Fruit fly (Drosophila melanogaster): ENCODE data around the gene Septin2.

Gene Septin2

DNA sequence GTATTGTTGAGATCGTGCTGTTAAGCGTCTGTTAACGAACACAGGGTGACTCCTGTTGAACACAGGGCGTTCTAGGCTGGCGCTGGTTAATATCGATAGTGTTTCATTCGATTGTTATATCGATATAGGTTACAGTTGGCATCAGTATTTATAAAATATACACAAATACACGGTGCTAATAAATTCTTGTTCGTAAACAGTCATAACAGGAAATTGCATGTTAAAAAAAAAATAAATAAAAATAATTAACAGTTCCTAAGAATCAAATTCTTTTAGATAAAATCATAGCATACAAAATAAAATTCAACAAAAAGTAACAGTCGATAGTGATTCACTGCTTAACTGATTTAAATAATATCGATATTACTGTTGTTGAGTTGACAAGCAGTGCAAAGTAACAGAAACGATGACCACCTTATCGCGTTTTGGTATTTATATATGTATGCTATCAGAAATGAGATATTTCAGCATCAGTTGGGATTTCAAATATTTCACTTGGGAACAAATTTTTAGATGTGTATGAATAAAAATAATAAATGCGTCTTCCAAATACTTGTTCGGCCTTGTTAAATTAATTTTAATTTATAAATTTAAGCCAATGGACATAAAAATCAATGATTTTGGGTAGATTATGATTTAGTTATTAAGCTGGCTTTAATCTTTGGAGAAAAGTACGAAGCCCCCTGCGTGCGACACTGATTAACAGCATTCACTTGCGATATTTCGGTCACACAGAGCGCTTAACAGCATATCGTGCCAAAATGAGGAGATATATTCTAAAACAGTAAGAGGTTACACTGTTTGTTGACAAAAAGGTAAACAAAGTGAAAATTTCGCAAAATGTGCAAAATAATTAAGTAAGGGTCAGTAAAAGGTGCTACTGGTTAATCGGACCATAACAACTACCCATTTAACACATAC, 46.8 kb upstream of the Septin2 start, which contains the start of the genes Pi3K92E and Lrrk (continued):
- TF ChIP-seq CG6272 (GFP tag; IDR thresholded peaks at IDR 0.05) (no peak), Hand (GFP tag; optimal IDR thresholded peaks at IDR 0.05) (no peak), CG17802 (tag; optimal IDR thresholded peaks at IDR 0.05) (no peak), Dll (GFP tag; IDR thresholded peaks at IDR 0.05; ENCODE audit: partially characterized antibody) (peak; percentile 93), CG16813 (GFP tag; IDR thresholded peaks at IDR 0.05; ENCODE audit: partially characterized antibody) (peak; percentile 93), trh (GFP tag; optimal IDR thresholded peaks at IDR 0.05) (no peak), ERR (GFP tag; optimal IDR thresholded peaks at IDR 0.05) (no peak), CG14014 (GFP tag; IDR thresholded peaks at IDR 0.05) (no peak), ham (GFP tag; IDR thresholded peaks at IDR 0.05) (no peak), pnt (GFP tag; optimal IDR thresholded peaks at IDR 0.05) (no peak), CrebB (tag; optimal IDR thresholded peaks at IDR 0.05) (no peak), BtbVII (GFP tag; optimal IDR thresholded peaks at IDR 0.05) (no peak), Dad (GFP tag; optimal IDR thresholded peaks at IDR 0.05) (no peak), CG1602 (GFP tag; optimal IDR thresholded peaks at IDR 0.05) (no peak), nerfin-2 (GFP tag; IDR thresholded peaks at IDR 0.05; ENCODE audit: partially characterized antibody) (peak; percentile 83), her (GFP tag; optimal IDR thresholded peaks at IDR 0.05) (no peak), Dbx (GFP tag; IDR thresholded peaks at IDR 0.05) (no peak), mld (GFP tag; IDR thresholded peaks at IDR 0.05; ENCODE audit: partially characterized antibody) (peak; percentile 83; the same call in 2 of the 3 replicates), fu2 (GFP tag; optimal IDR thresholded peaks at IDR 0.05) (no peak), CG8290 (GFP tag; optimal IDR thresholded peaks at IDR 0.05) (no peak), CG8290 (tag; optimal IDR thresholded peaks at IDR 0.05) (no peak), CG1792 (GFP tag; optimal IDR thresholded peaks at IDR 0.05) (no peak), Chrac-16 (GFP tag; optimal IDR thresholded peaks at IDR 0.05) (no peak), CG10431 (GFP tag; optimal IDR thresholded peaks at IDR 0.05) (no peak), wdn (GFP tag; IDR thresholded peaks at IDR 0.05) (no peak), CG30403 (GFP tag; optimal IDR thresholded peaks at IDR 0.05) (no peak), Rx (GFP tag; IDR thresholded peaks at IDR 0.05) (0 out of 2 replicates have a peak, but pooled peaks have one; percentile 9), CG13287 (GFP tag; IDR thresholded peaks at IDR 0.05; ENCODE audit: partially characterized antibody) (peak; percentile 79), chn (GFP tag; optimal IDR thresholded peaks at IDR 0.05) (no peak), CG2875 (GFP tag; optimal IDR thresholded peaks at IDR 0.05) (no peak), bab2 (GFP tag; optimal IDR thresholded peaks at IDR 0.05) (no peak), CG17186 (GFP tag; optimal IDR thresholded peaks at IDR 0.05) (peak; percentile 75), ken (GFP tag; IDR thresholded peaks at IDR 0.05) (no peak), lab (GFP tag; optimal IDR thresholded peaks at IDR 0.05) (no peak), Doc3 (GFP tag; IDR thresholded peaks at IDR 0.05; ENCODE audit: partially characterized antibody) (peak; percentile 74), Xrp1 (GFP tag; IDR thresholded peaks at IDR 0.05) (no peak), unpg (GFP tag; optimal IDR thresholded peaks at IDR 0.05) (no peak), CG16815 (GFP tag; optimal IDR thresholded peaks at IDR 0.05) (no peak), Oaz (GFP tag; IDR thresholded peaks at IDR 0.05) (no peak), CG11456 (GFP tag; IDR thresholded peaks at IDR 0.05) (no peak; the same call in 2 of the 3 replicates), CG33557 (GFP tag; optimal IDR thresholded peaks at IDR 0.05) (no peak), usp (GFP tag; optimal IDR thresholded peaks at IDR 0.05) (no peak), Abd-B (GFP tag; optimal IDR thresholded peaks at IDR 0.05) (no peak), CG2202 (tag; optimal IDR thresholded peaks at IDR 0.05) (no peak), NfI (GFP tag; optimal IDR thresholded peaks at IDR 0.05) (peak; percentile 67), ems (GFP tag; optimal IDR thresholded peaks at IDR 0.05) (no peak), Gsc (GFP tag; IDR thresholded peaks at IDR 0.05) (no peak), CG11085 (GFP tag; IDR thresholded peaks at IDR 0.05) (no peak), Ets65A (GFP tag) (peak; percentile 93), CG7987 (GFP tag; optimal IDR thresholded peaks at IDR 0.05) (no peak)
